Fruit fly (Drosophila melanogaster): ENCODE results near the gene Nha1.
A peak's percentile ranks its signal among the peaks of the same experiment; 100 is the strongest.

Nha1 gene

dm6 chr2L:6821631-6822030 lies 48.6 kb downstream of the Nha1 start, which contains the start of gene sens-2 (continued):
- TF ChIP-seq NK7.1 (GFP tag; optimal IDR thresholded peaks at IDR 0.05): no peak
- TF ChIP-seq YL-1 (GFP tag; optimal IDR thresholded peaks at IDR 0.05): no peak
- peak; percentile 39 for TF ChIP-seq grn (GFP tag; optimal IDR thresholded peaks at IDR 0.05)
- peak; percentile 24 for TF ChIP-seq HmgZ (tag; optimal IDR thresholded peaks at IDR 0.05)
- peak; percentile 29 for TF ChIP-seq zen (tag; optimal IDR thresholded peaks at IDR 0.05)
- TF ChIP-seq CG13287 (GFP tag; IDR thresholded peaks at IDR 0.05; ENCODE audit: partially characterized antibody): peak; percentile 25; the same call in 1 of the 2 replicates
- TF ChIP-seq odd (GFP tag; optimal IDR thresholded peaks at IDR 0.05): no peak
- TF ChIP-seq Vsx1 (GFP tag; optimal IDR thresholded peaks at IDR 0.05): no peak
- no peak for TF ChIP-seq tio (GFP tag; optimal IDR thresholded peaks at IDR 0.05)
- TF ChIP-seq Scr (GFP tag; IDR thresholded peaks at IDR 0.05; ENCODE audit: partially characterized antibody): peak; percentile 14; the same call in 1 of the 2 replicates
- no peak for TF ChIP-seq CG10147 (GFP tag; optimal IDR thresholded peaks at IDR 0.05)
- no peak for TF ChIP-seq CG16779 (GFP tag; IDR thresholded peaks at IDR 0.05)
- peak; percentile 49 for TF ChIP-seq CoRest (tag; optimal IDR thresholded peaks at IDR 0.05)
- no peak for TF ChIP-seq BEAF-32 (GFP tag; optimal IDR thresholded peaks at IDR 0.05)
- TF ChIP-seq hbn (GFP tag; IDR thresholded peaks at IDR 0.05; ENCODE audit: partially characterized antibody): no peak
- no peak for TF ChIP-seq TFAM (GFP tag; optimal IDR thresholded peaks at IDR 0.05)
- TF ChIP-seq lov (optimal IDR thresholded peaks at IDR 0.05): no peak
- no peak for TF ChIP-seq lov (GFP tag; IDR thresholded peaks at IDR 0.05)
- TF ChIP-seq CG17829 (tag; optimal IDR thresholded peaks at IDR 0.05): peak; percentile 9
- no peak for TF ChIP-seq Sox100B (GFP tag; optimal IDR thresholded peaks at IDR 0.05)
- TF ChIP-seq hth (optimal IDR thresholded peaks at IDR 0.05): no peak
- no peak for TF ChIP-seq CG15269 (tag; optimal IDR thresholded peaks at IDR 0.05)
- no peak for TF ChIP-seq CG9817 (tag; optimal IDR thresholded peaks at IDR 0.05)
- peak; percentile 80 for TF ChIP-seq oc (tag; optimal IDR thresholded peaks at IDR 0.05)
- no peak for TF ChIP-seq gem (tag; optimal IDR thresholded peaks at IDR 0.05)
- TF ChIP-seq CG4854 (GFP tag; optimal IDR thresholded peaks at IDR 0.05): no peak
- no peak for TF ChIP-seq Oli (tag; optimal IDR thresholded peaks at IDR 0.05)
- peak; percentile 69 for TF ChIP-seq ftz-f1 (GFP tag; optimal IDR thresholded peaks at IDR 0.05)
- TF ChIP-seq chinmo (GFP tag; IDR thresholded peaks at IDR 0.05; ENCODE audit: partially characterized antibody): peak; percentile 74; the same call in 1 of the 4 replicates
- TF ChIP-seq CG1024 (GFP tag; IDR thresholded peaks at IDR 0.05): peak; percentile 47; the same call in 1 of the 2 replicates
- no peak for TF ChIP-seq HLH3B (GFP tag; IDR thresholded peaks at IDR 0.05)
- TF ChIP-seq ap (GFP tag; IDR thresholded peaks at IDR 0.05): no peak
- TF ChIP-seq nau (GFP tag; optimal IDR thresholded peaks at IDR 0.05): peak; percentile 9
- TF ChIP-seq abd-A (tag; optimal IDR thresholded peaks at IDR 0.05): peak; percentile 74
- no peak for TF ChIP-seq Poxn (GFP tag; IDR thresholded peaks at IDR 0.05)
- TF ChIP-seq Dad (GFP tag; optimal IDR thresholded peaks at IDR 0.05): no peak
- no peak for TF ChIP-seq CG12104 (GFP tag; optimal IDR thresholded peaks at IDR 0.05)
- TF ChIP-seq CG4707 (GFP tag; optimal IDR thresholded peaks at IDR 0.05): no peak
- TF ChIP-seq CG4328 (GFP tag; optimal IDR thresholded peaks at IDR 0.05): no peak
- no peak for TF ChIP-seq CG6854 (GFP tag; optimal IDR thresholded peaks at IDR 0.05)
- peak; percentile 5 for TF ChIP-seq NfI (GFP tag; optimal IDR thresholded peaks at IDR 0.05)
- no peak for TF ChIP-seq bab2 (GFP tag; optimal IDR thresholded peaks at IDR 0.05)
- TF ChIP-seq Asciz (GFP tag; optimal IDR thresholded peaks at IDR 0.05): no peak
- peak; percentile 9; the same call in 1 of the 2 replicates for TF ChIP-seq CG14014 (GFP tag; IDR thresholded peaks at IDR 0.05)
- no peak for TF ChIP-seq vfl (GFP tag; optimal IDR thresholded peaks at IDR 0.05)
- no peak for TF ChIP-seq CG8765 (GFP tag; IDR thresholded peaks at IDR 0.05)
- TF ChIP-seq Dref (GFP tag; IDR thresholded peaks at IDR 0.05): no peak
- no peak for TF ChIP-seq CG8359 (GFP tag; optimal IDR thresholded peaks at IDR 0.05; ENCODE audit: borderline replicate concordance)
- TF ChIP-seq Gug (GFP tag; IDR thresholded peaks at IDR 0.05): no peak
- peak; percentile 99 for TF ChIP-seq Nf-YB (GFP tag; optimal IDR thresholded peaks at IDR 0.05)
- no peak for TF ChIP-seq fru (optimal IDR thresholded peaks at IDR 0.05)
